Fruit fly (Drosophila melanogaster): Measurements from ENCODE around the gene CG10477.

dm6 chr3L:5996520-5996919 lies 37.9 kb downstream of the CG10477 start:
- TF ChIP-seq pan (optimal IDR thresholded peaks at IDR 0.05) (no peak), Dll (optimal IDR thresholded peaks at IDR 0.05) (no peak), psq (optimal IDR thresholded peaks at IDR 0.05) (no peak), usp (GFP tag; optimal IDR thresholded peaks at IDR 0.05) (no peak)

Measured in whole organism.